Fruit fly (Drosophila melanogaster) whole organism, embryonic: ENCODE results near the gene CG10866.
A peak's percentile ranks its signal among the peaks of the same experiment; 100 is the strongest.

Source experiments
- B-H2 ChIP-seq: fragments of 200-800 bp; sonication (Bioruptor generic); optimal IDR thresholded peaks from 2 replicates; lab custom pipeline; 2018; ENCODE audit warnings: missing biosample characterization, mild to moderate bottlenecking, missing genetic modification characterization
- Blimp-1 ChIP-seq: fragments of 200-800 bp; sonication (Bioruptor generic); optimal IDR thresholded peaks from 3 replicates; lab custom pipeline; 2018; ENCODE audit warnings: missing biosample characterization, missing genetic modification characterization, mild to moderate bottlenecking, moderate library complexity, missing genetic modification reagents
- Bteb2 ChIP-seq: fragments of 200-800 bp; sonication (Bioruptor generic); optimal IDR thresholded peaks from 2 replicates; lab custom pipeline; 2016; ENCODE audit warnings: missing biosample characterization, missing genetic modification characterization
- CG10209 ChIP-seq: fragments of 200-800 bp; sonication (Bioruptor generic); optimal IDR thresholded peaks from 3 replicates; lab custom pipeline; 2017; ENCODE audit warnings: missing biosample characterization, mild to moderate bottlenecking, missing genetic modification characterization, missing genetic modification reagents
- CG10274 ChIP-seq: fragments of 200-800 bp; sonication (Bioruptor generic); optimal IDR thresholded peaks from 3 replicates; lab custom pipeline; 2017; ENCODE audit warnings: missing biosample characterization, mild to moderate bottlenecking, missing genetic modification characterization
- CG10654 ChIP-seq: fragments of 200-800 bp; sonication (Bioruptor generic); optimal IDR thresholded peaks from 2 replicates; lab custom pipeline; 2016; ENCODE audit warnings: missing biosample characterization, missing genetic modification characterization
- CG11398 ChIP-seq: fragments of 200-800 bp; sonication (Bioruptor generic); optimal IDR thresholded peaks from 2 replicates; lab custom pipeline; 2016; ENCODE audit warnings: missing biosample characterization, missing genetic modification characterization
- CG11504 ChIP-seq: fragments of 200-800 bp; sonication (Bioruptor generic); optimal IDR thresholded peaks from 3 replicates; lab custom pipeline; 2019; ENCODE audit warnings: missing biosample characterization, mild to moderate bottlenecking, missing genetic modification characterization, moderate library complexity
- CG11696 ChIP-seq: fragments of 200-800 bp; sonication (Bioruptor generic); IDR thresholded peaks from 2 replicates; pipeline ENCODE4 v1.3.6; 2022; ENCODE audit warnings: missing biosample characterization, missing genetic modification characterization
- CG11723 ChIP-seq: fragments of 200-800 bp; sonication (Bioruptor generic); optimal IDR thresholded peaks from 2 replicates; lab custom pipeline; 2017; ENCODE audit warnings: missing biosample characterization, mild to moderate bottlenecking, missing genetic modification characterization
- CG13123 ChIP-seq: fragments of 200-800 bp; sonication (Bioruptor generic); optimal IDR thresholded peaks from 2 replicates; lab custom pipeline; 2016; ENCODE audit warnings: missing biosample characterization, missing genetic modification characterization
- CG13296 ChIP-seq: fragments of 200-800 bp; sonication (Bioruptor generic); optimal IDR thresholded peaks from 3 replicates; lab custom pipeline; 2018; ENCODE audit warnings: missing biosample characterization, mild to moderate bottlenecking, missing genetic modification characterization
- CG13894 ChIP-seq: fragments of 200-800 bp; sonication (Bioruptor generic); optimal IDR thresholded peaks from 3 replicates; lab custom pipeline; 2018; ENCODE audit warnings: missing biosample characterization, mild to moderate bottlenecking, missing genetic modification characterization, moderate library complexity
- CG15601 ChIP-seq: fragments of 200-800 bp; sonication (Bioruptor generic); optimal IDR thresholded peaks from 3 replicates; lab custom pipeline; 2019; ENCODE audit warnings: missing biosample characterization, mild to moderate bottlenecking, missing genetic modification characterization, moderate library complexity
- CG15696 ChIP-seq: fragments of 200-800 bp; sonication (Bioruptor generic); optimal IDR thresholded peaks from 2 replicates; lab custom pipeline; 2019; ENCODE audit warnings: missing biosample characterization, mild to moderate bottlenecking, missing genetic modification characterization, moderate library complexity
- CG16863 ChIP-seq: fragments of 200-800 bp; sonication (Bioruptor generic); optimal IDR thresholded peaks from 3 replicates; lab custom pipeline; 2016; ENCODE audit warnings: missing biosample characterization, missing genetic modification characterization
- CG2199 ChIP-seq: fragments of 200-800 bp; sonication (Bioruptor generic); IDR thresholded peaks from 3 replicates; pipeline ENCODE4 v1.3.6; 2022; ENCODE audit warnings: missing biosample characterization, missing genetic modification characterization
- CG2875 ChIP-seq: fragments of 200-800 bp; sonication (Bioruptor generic); optimal IDR thresholded peaks from 2 replicates; lab custom pipeline; 2017; ENCODE audit warnings: missing biosample characterization, mild to moderate bottlenecking, missing genetic modification characterization, missing genetic modification reagents
- CG3838 ChIP-seq: fragments of 200-800 bp; sonication (Bioruptor generic); optimal IDR thresholded peaks from 3 replicates; lab custom pipeline; 2016; ENCODE audit warnings: missing biosample characterization, missing genetic modification characterization
- CG4328 ChIP-seq: fragments of 200-800 bp; sonication (Bioruptor generic); optimal IDR thresholded peaks from 3 replicates; lab custom pipeline; 2017; ENCODE audit warnings: missing biosample characterization, missing genetic modification reagents, missing genetic modification characterization
- CG4707 ChIP-seq: fragments of 200-800 bp; sonication (Bioruptor generic); optimal IDR thresholded peaks from 2 replicates; lab custom pipeline; 2018; ENCODE audit warnings: missing biosample characterization, mild to moderate bottlenecking, missing genetic modification characterization, moderate library complexity
- CG7786 ChIP-seq: fragments of 200-800 bp; sonication (Bioruptor generic); optimal IDR thresholded peaks from 2 replicates; lab custom pipeline; 2016; ENCODE audit warnings: missing biosample characterization, missing genetic modification characterization
- CG7928 ChIP-seq: fragments of 200-800 bp; sonication (Bioruptor generic); optimal IDR thresholded peaks from 2 replicates; lab custom pipeline; 2017; ENCODE audit warnings: missing biosample characterization, mild to moderate bottlenecking, missing genetic modification characterization
- CG8089 ChIP-seq: fragments of 200-800 bp; sonication (Bioruptor generic); optimal IDR thresholded peaks from 3 replicates; lab custom pipeline; 2016; ENCODE audit warnings: missing biosample characterization, missing genetic modification characterization
- CG8281 ChIP-seq: fragments of 200-800 bp; sonication (Bioruptor generic); optimal IDR thresholded peaks from 2 replicates; lab custom pipeline; 2018; ENCODE audit warnings: missing biosample characterization, mild to moderate bottlenecking, missing genetic modification characterization, moderate library complexity
- Dref ChIP-seq: fragments of 200-800 bp; sonication (Bioruptor generic); IDR thresholded peaks from 2 replicates; pipeline ENCODE4 v1.3.6; 2022; ENCODE audit warnings: missing biosample characterization, missing genetic modification characterization
- Ets65A ChIP-seq: fragments of 200-800 bp; sonication (Bioruptor generic); peaks from one replicate; lab custom pipeline; 2016; ENCODE audit warnings: missing biosample characterization, missing genetic modification characterization
- H2.0 ChIP-seq: fragments of 200-800 bp; sonication (Bioruptor generic); IDR thresholded peaks from 2 replicates; pipeline ENCODE4 v1.3.6; 2022; ENCODE audit warnings: missing biosample characterization, missing genetic modification characterization
- Hr78 ChIP-seq, 2 experiments: fragments of 200-800 bp in 1 of 2; fragments of >200 bp in 1 of 2; sonication (Bioruptor generic) in 1 of 2; optimal IDR thresholded peaks; 2 replicates each; lab custom pipeline; 2017 to 2019; ENCODE audit warnings: missing biosample characterization in 2 of 2, missing genetic modification characterization in 2 of 2, mild to moderate bottlenecking in 1 of 2, moderate library complexity in 1 of 2
- Mes4 ChIP-seq: fragments of 200-800 bp; sonication (Bioruptor generic); optimal IDR thresholded peaks from 2 replicates; lab custom pipeline; 2016; ENCODE audit warnings: missing biosample characterization, missing genetic modification characterization
- NC2α ChIP-seq: fragments of 200-800 bp; sonication (Bioruptor generic); optimal IDR thresholded peaks from 2 replicates; lab custom pipeline; 2016; ENCODE audit warnings: missing biosample characterization, missing genetic modification characterization
- Oaz ChIP-seq: fragments of 200-800 bp; sonication (Bioruptor generic); IDR thresholded peaks from 2 replicates; pipeline ENCODE4 v1.3.6; 2022; ENCODE audit warnings: missing biosample characterization, missing genetic modification characterization
- Poxn ChIP-seq: fragments of 200-800 bp; sonication (Bioruptor generic); IDR thresholded peaks from 2 replicates; pipeline ENCODE4 v1.3.6; 2022; ENCODE audit warnings: missing biosample characterization, missing genetic modification characterization
- Ravus ChIP-seq: fragments of 200-800 bp; sonication (Bioruptor generic); IDR thresholded peaks from 2 replicates; pipeline ENCODE4 v1.3.6; 2022; ENCODE audit warnings: missing biosample characterization, missing genetic modification characterization
- Sox102F ChIP-seq: fragments of 200-800 bp; sonication (Bioruptor generic); optimal IDR thresholded peaks from 2 replicates; lab custom pipeline; 2018; ENCODE audit warnings: missing biosample characterization, mild to moderate bottlenecking, missing genetic modification characterization, moderate library complexity
- YL-1 ChIP-seq: fragments of 200-800 bp; sonication (Bioruptor generic); optimal IDR thresholded peaks from 3 replicates; lab custom pipeline; 2017; ENCODE audit warnings: missing biosample characterization, mild to moderate bottlenecking, missing genetic modification characterization
- abd-A ChIP-seq: fragments of 200-800 bp; sonication (Bioruptor generic); optimal IDR thresholded peaks from 3 replicates; lab custom pipeline; 2019; ENCODE audit warnings: missing biosample characterization, mild to moderate bottlenecking, missing genetic modification characterization, moderate library complexity
- bowl ChIP-seq: fragments of 200-800 bp; sonication (Bioruptor generic); IDR thresholded peaks from 2 replicates; pipeline ENCODE4 v1.3.6; 2022; ENCODE audit warnings: missing biosample characterization, missing genetic modification characterization
- cg ChIP-seq: fragments of 200-800 bp; sonication (Bioruptor generic); optimal IDR thresholded peaks from 3 replicates; lab custom pipeline; 2019; ENCODE audit warnings: missing biosample characterization, mild to moderate bottlenecking, missing genetic modification characterization, moderate library complexity
- dati ChIP-seq: fragments of 200-800 bp; sonication (Bioruptor generic); IDR thresholded peaks from 2 replicates; pipeline ENCODE4 v1.3.6; 2022; ENCODE audit warnings: missing biosample characterization, missing genetic modification characterization
- dysf ChIP-seq: fragments of 200-800 bp; sonication (Bioruptor generic); IDR thresholded peaks from 3 replicates; pipeline ENCODE4 v1.3.6; 2022; ENCODE audit warnings: missing biosample characterization, missing genetic modification characterization
- fd102C ChIP-seq: fragments of 200-800 bp; sonication (Bioruptor generic); optimal IDR thresholded peaks from 2 replicates; lab custom pipeline; 2018; ENCODE audit warnings: missing biosample characterization, mild to moderate bottlenecking, missing genetic modification characterization, moderate library complexity
- fd3F ChIP-seq: fragments of 200-800 bp; sonication (Bioruptor generic); optimal IDR thresholded peaks from 2 replicates; lab custom pipeline; 2018; ENCODE audit warnings: missing biosample characterization, mild to moderate bottlenecking, missing genetic modification characterization, moderate library complexity
- ind ChIP-seq: fragments of 200-800 bp; sonication (Bioruptor generic); optimal IDR thresholded peaks from 3 replicates; lab custom pipeline; 2016; ENCODE audit warnings: missing biosample characterization, missing genetic modification characterization
- lilli ChIP-seq: fragments of 200-800 bp; sonication (Bioruptor generic); optimal IDR thresholded peaks from 3 replicates; lab custom pipeline; 2016; ENCODE audit warnings: missing biosample characterization, missing genetic modification characterization
- mld ChIP-seq: fragments of 200-800 bp; sonication (Bioruptor generic); IDR thresholded peaks from 3 replicates; pipeline ENCODE4 v1.3.6; 2022; ENCODE audit warnings: missing biosample characterization, missing genetic modification characterization; ENCODE audit not compliant: partially characterized antibody
- nerfin-2 ChIP-seq: fragments of 200-800 bp; sonication (Bioruptor generic); IDR thresholded peaks from 2 replicates; pipeline ENCODE4 v1.3.6; 2022; ENCODE audit warnings: missing biosample characterization, missing genetic modification characterization; ENCODE audit not compliant: partially characterized antibody
- pum ChIP-seq: fragments of 200-800 bp; sonication (Bioruptor generic); optimal IDR thresholded peaks from 2 replicates; lab custom pipeline; 2016; ENCODE audit warnings: missing biosample characterization, missing genetic modification characterization
- scrt ChIP-seq: fragments of 200-800 bp; sonication (Bioruptor generic); optimal IDR thresholded peaks from 2 replicates; lab custom pipeline; 2018; ENCODE audit warnings: missing biosample characterization, mild to moderate bottlenecking, missing genetic modification characterization, moderate library complexity
- sens ChIP-seq: fragments of 200-800 bp; sonication (Bioruptor generic); peaks from one replicate; lab custom pipeline; 2016; ENCODE audit warnings: missing biosample characterization, missing genetic modification characterization
- seq ChIP-seq: fragments of 200-800 bp; sonication (Bioruptor generic); IDR thresholded peaks from 2 replicates; pipeline ENCODE4 v1.3.6; 2022; ENCODE audit warnings: missing biosample characterization, missing genetic modification characterization
- tgo ChIP-seq: fragments of 200-800 bp; sonication (Bioruptor generic); IDR thresholded peaks from 3 replicates; pipeline ENCODE4 v1.3.6; 2022; ENCODE audit warnings: missing biosample characterization, missing genetic modification characterization
- unpg ChIP-seq: fragments of 200-800 bp; sonication (Bioruptor generic); optimal IDR thresholded peaks from 3 replicates; lab custom pipeline; 2018; ENCODE audit warnings: missing biosample characterization, mild to moderate bottlenecking, missing genetic modification characterization, moderate library complexity
- z ChIP-seq: fragments of 200-800 bp; sonication (Bioruptor generic); IDR thresholded peaks from 3 replicates; pipeline ENCODE4 v1.3.6; 2022; ENCODE audit warnings: missing biosample characterization, missing genetic modification characterization

Gene CG10866

DNA sequence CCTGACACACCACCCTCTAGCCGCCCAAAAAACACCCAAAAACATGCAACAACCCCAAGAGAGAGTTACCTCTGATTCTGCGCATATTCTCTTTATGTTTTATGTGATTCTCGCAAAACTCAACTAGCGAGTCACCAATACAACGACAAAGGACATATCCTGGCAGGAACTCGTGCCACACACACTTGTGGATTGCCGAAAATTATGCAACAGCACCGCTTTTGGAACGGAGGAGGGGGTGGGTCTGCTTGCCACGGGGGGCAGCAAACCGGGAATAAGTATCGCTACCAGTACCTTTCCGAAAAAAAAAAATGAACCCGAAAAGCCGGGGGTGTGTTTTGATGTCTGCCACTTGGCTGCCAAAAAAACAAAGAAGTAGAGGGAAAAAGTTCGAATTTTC, 27.3 kb upstream of the CG10866 start (continued):
- no peak for TF ChIP-seq fd102C
- no peak for TF ChIP-seq tgo (GFP tag; lab: Robert Waterston, UW)
- no peak for TF ChIP-seq Oaz
- no peak for TF ChIP-seq CG15696 (tag; lab: Kevin White, UChicago)
- TF ChIP-seq Poxn (GFP tag; lab: Robert Waterston, UW): no peak
- TF ChIP-seq ind (GFP tag; lab: Kevin White, UChicago): no peak
- TF ChIP-seq lilli (GFP tag; lab: Kevin White, UChicago): no peak
- TF ChIP-seq CG10274 (GFP tag; lab: Kevin White, UChicago): no peak
- TF ChIP-seq CG4707 (GFP tag; lab: Kevin White, UChicago): no peak
- TF ChIP-seq scrt: peak; percentile 100
- no peak for TF ChIP-seq CG11723 (GFP tag; lab: Kevin White, UChicago)
- TF ChIP-seq B-H2 (GFP tag; lab: Kevin White, UChicago): no peak
- TF ChIP-seq dati (GFP tag; lab: Robert Waterston, UW): no peak
- TF ChIP-seq CG13296: no peak
- TF ChIP-seq NC2α: no peak
- TF ChIP-seq Ets65A (GFP tag; lab: Kevin White, UChicago): no peak
- no peak for TF ChIP-seq CG4328 (GFP tag; lab: Kevin White, UChicago)
- TF ChIP-seq unpg (GFP tag; lab: Kevin White, UChicago): no peak
- TF ChIP-seq Blimp-1: no peak
- TF ChIP-seq sens (GFP tag; lab: Kevin White, UChicago): no peak
- no peak for TF ChIP-seq CG8281 (tag; lab: Kevin White, UChicago)
- TF ChIP-seq z (GFP tag; lab: Robert Waterston, UW): 0 out of 3 replicates have a peak, but pooled peaks have one; percentile 5
- TF ChIP-seq CG10209: no peak
- no peak for TF ChIP-seq mld
- peak; percentile 15 for TF ChIP-seq CG13894
- no peak for TF ChIP-seq Sox102F (GFP tag; lab: Kevin White, UChicago)
- no peak for TF ChIP-seq CG2875 (GFP tag; lab: Kevin White, UChicago)
- TF ChIP-seq bowl (GFP tag; lab: Robert Waterston, UW): no peak
- TF ChIP-seq YL-1: no peak
- TF ChIP-seq pum (GFP tag; lab: Kevin White, UChicago): no peak
- no peak for TF ChIP-seq CG11398 (GFP tag; lab: Kevin White, UChicago)
- no peak for TF ChIP-seq CG7928
- no peak for TF ChIP-seq fd3F (GFP tag; lab: Kevin White, UChicago)
- TF ChIP-seq Dref (GFP tag; lab: Robert Waterston, UW): no peak
- peak; percentile 58 for TF ChIP-seq abd-A
- TF ChIP-seq CG8089 (GFP tag; lab: Kevin White, UChicago): no peak
- no peak for TF ChIP-seq Bteb2
- no peak for TF ChIP-seq CG3838 (GFP tag; lab: Kevin White, UChicago)
- TF ChIP-seq CG16863 (GFP tag; lab: Kevin White, UChicago): no peak
- no peak for TF ChIP-seq CG11696 (GFP tag; lab: Robert Waterston, UW)
- TF ChIP-seq CG7786 (GFP tag; lab: Kevin White, UChicago): no peak
- TF ChIP-seq, all 482 proteins: peak for 14

- no peak for TF ChIP-seq Hr78 (GFP tag; optimal IDR thresholded peaks at IDR 0.05; lab: Kevin White, UChicago)
- TF ChIP-seq CG2199 (GFP tag; lab: Robert Waterston, UW): no peak
- 0 out of 2 replicates have a peak, but pooled peaks have one; percentile 23 for TF ChIP-seq seq (GFP tag; lab: Robert Waterston, UW)
- TF ChIP-seq CG13123: no peak
- no peak for TF ChIP-seq H2.0 (GFP tag; lab: Robert Waterston, UW)
- no peak for TF ChIP-seq Mes4 (GFP tag; lab: Kevin White, UChicago)
- TF ChIP-seq nerfin-2 (GFP tag; lab: Robert Waterston, UW): no peak
- peak; percentile 44 for TF ChIP-seq cg (GFP tag; lab: Kevin White, UChicago)
- TF ChIP-seq dysf: no peak
- no peak for TF ChIP-seq Ravus (GFP tag; lab: Robert Waterston, UW)
- TF ChIP-seq CG11504 (tag; lab: Kevin White, UChicago): no peak
- TF ChIP-seq CG10654 (GFP tag; lab: Kevin White, UChicago): no peak
- TF ChIP-seq CG15601: no peak
Observed at dm6 chr3L:3964671-3965070, 26.9 kb upstream of the CG10866 start, which contains the start of gene CG12605. Gene CG12605, minus strand, starts transcription at chr3L:3964771.
